Worm (Caenorhabditis elegans): ENCODE measurements around the gene ptc-1.

ptc-1 gene

ce11 chrII:7879266-7879718 lies 13.7 kb upstream of the ptc-1 start, which contains the start of the genes vha-4 and T01H3.5:
Gene vha-4 (minus strand): TSS chrII:7879316.
Gene T01H3.5 (plus strand): TSS chrII:7879616.
- TF ChIP-seq ZK546.5 (tag; optimal IDR thresholded peaks at IDR 0.05) (no peak), Y75B8A.6 (GFP tag; IDR thresholded peaks at IDR 0.05) (no peak), unc-62 (GFP tag; optimal IDR thresholded peaks at IDR 0.05 in 1 of 2) (no peak), unc-62 (tag; optimal IDR thresholded peaks at IDR 0.05) (no peak), madf-5 (GFP tag; IDR thresholded peaks at IDR 0.05) (no peak), hlh-11 (tag; optimal IDR thresholded peaks at IDR 0.05) (peak; percentile 14), nhr-28 (tag; optimal IDR thresholded peaks at IDR 0.05) (peak; percentile 8), ama-1 (optimal IDR thresholded peaks at IDR 0.05) (peak; percentile 44), lin-38 (GFP tag; IDR thresholded peaks at IDR 0.05) (peak; percentile 29; the same call in 1 of the 2 replicates), mxl-3 (GFP tag; optimal IDR thresholded peaks at IDR 0.05) (peak; percentile 33), spr-1 (tag; optimal IDR thresholded peaks at IDR 0.05) (no peak), nhr-77 (tag; optimal IDR thresholded peaks at IDR 0.05) (peak; percentile 9), D1046.2 (GFP tag; IDR thresholded peaks at IDR 0.05) (no peak), F26F4.8 (GFP tag; conservative IDR thresholded peaks at IDR 0.05) (no peak), hif-1 (tag; optimal IDR thresholded peaks at IDR 0.05) (peak in 1 of 2 experiments; percentile 16), daf-19 (GFP tag; conservative IDR thresholded peaks at IDR 0.05) (no peak), mes-2 (tag; optimal IDR thresholded peaks at IDR 0.05; ENCODE audit: poor library complexity, severe bottlenecking) (peak; percentile 70), ceh-82 (tag; optimal IDR thresholded peaks at IDR 0.05) (no peak)

ce11 chrII:7880373-7880862 lies 12.6 kb upstream of the ptc-1 start, which contains the start of gene perm-1:
Gene perm-1 (plus strand): TSS chrII:7880812.
- TF ChIP-seq fkh-10 (GFP tag; optimal IDR thresholded peaks at IDR 0.05) (no peak), lin-38 (GFP tag; IDR thresholded peaks at IDR 0.05) (peak; percentile 69), lsy-2 (tag; optimal IDR thresholded peaks at IDR 0.05) (peak in 1 of 2 experiments; percentile 69), skn-1 (tag; optimal IDR thresholded peaks at IDR 0.05) (no peak), unc-130 (GFP tag; optimal IDR thresholded peaks at IDR 0.05) (peak; percentile 75), Y48G9A.11 (GFP tag; IDR thresholded peaks at IDR 0.05) (peak; percentile 79), F49E8.2 (tag; optimal IDR thresholded peaks at IDR 0.05; ENCODE audit: borderline replicate concordance) (peak; percentile 67), snpc-1.2 (GFP tag; IDR thresholded peaks at IDR 0.05) (peak; percentile 60; the same call in 1 of the 2 replicates), nhr-28 (tag; optimal IDR thresholded peaks at IDR 0.05) (no peak), egl-27 (tag; optimal IDR thresholded peaks at IDR 0.05) (no peak), sdz-12 (GFP tag; optimal IDR thresholded peaks at IDR 0.05) (no peak)

ce11 chrII:7884898-7885297 lies 8.1 kb upstream of the ptc-1 start:
- TF ChIP-seq madf-5 (GFP tag; IDR thresholded peaks at IDR 0.05) (no peak), daf-8 (GFP tag; IDR thresholded peaks at IDR 0.05) (no peak), spr-3 (GFP tag; optimal IDR thresholded peaks at IDR 0.05) (no peak), nhr-25 (tag; optimal IDR thresholded peaks at IDR 0.05; ENCODE audit: borderline replicate concordance, insufficient read depth) (no peak), Y75B8A.6 (GFP tag; IDR thresholded peaks at IDR 0.05) (no peak), ceh-20 (GFP tag; IDR thresholded peaks at IDR 0.05) (no peak), mdl-1 (tag; optimal IDR thresholded peaks at IDR 0.05) (no peak), nhr-11 (tag; optimal IDR thresholded peaks at IDR 0.05) (peak; percentile 1), hlh-30 (tag; optimal IDR thresholded peaks at IDR 0.05; ENCODE audit: insufficient read depth) (peak; percentile 3), nhr-28 (tag; optimal IDR thresholded peaks at IDR 0.05) (no peak), lin-29 (GFP tag; IDR thresholded peaks at IDR 0.05) (no peak), snpc-1.2 (GFP tag; IDR thresholded peaks at IDR 0.05) (no peak), mes-2 (tag; optimal IDR thresholded peaks at IDR 0.05; ENCODE audit: poor library complexity, severe bottlenecking) (peak; percentile 10), ces-1 (GFP tag; optimal IDR thresholded peaks at IDR 0.05) (no peak), nhr-48 (tag; optimal IDR thresholded peaks at IDR 0.05) (no peak), lin-13 (GFP tag; optimal IDR thresholded peaks at IDR 0.05) (no peak), nhr-76 (tag; optimal IDR thresholded peaks at IDR 0.05) (no peak), rbr-2 (tag; optimal IDR thresholded peaks at IDR 0.05) (peak; percentile 10), zip-11 (GFP tag; IDR thresholded peaks at IDR 0.05) (no peak), F26F4.8 (GFP tag; conservative IDR thresholded peaks at IDR 0.05) (no peak), zip-2 (tag; optimal IDR thresholded peaks at IDR 0.05) (no peak), ctbp-1 (GFP tag; IDR thresholded peaks at IDR 0.05) (0 out of 2 replicates have a peak, but pooled peaks have one; percentile 35), F49E8.2 (tag; optimal IDR thresholded peaks at IDR 0.05; ENCODE audit: borderline replicate concordance) (no peak), attf-4 (tag; optimal IDR thresholded peaks at IDR 0.05) (no peak), lsy-2 (tag; optimal IDR thresholded peaks at IDR 0.05) (peak; percentile 26 to 53), pha-4 (GFP tag; IDR thresholded peaks at IDR 0.05) (no peak), pha-4 (tag; optimal IDR thresholded peaks at IDR 0.05) (no peak), hlh-11 (tag; optimal IDR thresholded peaks at IDR 0.05) (no peak), mxl-3 (GFP tag; optimal IDR thresholded peaks at IDR 0.05) (no peak)

All from whole organism, L4 larva.